Fruit fly (Drosophila melanogaster) whole organism, embryonic: ENCODE measurements around the gene Gr32a.

Experiments used
- CG1024 ChIP-seq: fragments of 200-800 bp; sonication (Bioruptor generic); IDR thresholded peaks from 2 replicates; pipeline ENCODE4 v1.3.6; 2022; ENCODE audit warnings: missing biosample characterization, missing genetic modification characterization
- CG10654 ChIP-seq: fragments of 200-800 bp; sonication (Bioruptor generic); optimal IDR thresholded peaks from 2 replicates; lab custom pipeline; 2016; ENCODE audit warnings: missing biosample characterization, missing genetic modification characterization
- CG11398 ChIP-seq: fragments of 200-800 bp; sonication (Bioruptor generic); optimal IDR thresholded peaks from 2 replicates; lab custom pipeline; 2016; ENCODE audit warnings: missing biosample characterization, missing genetic modification characterization
- CG11723 ChIP-seq: fragments of 200-800 bp; sonication (Bioruptor generic); optimal IDR thresholded peaks from 2 replicates; lab custom pipeline; 2017; ENCODE audit warnings: missing biosample characterization, mild to moderate bottlenecking, missing genetic modification characterization
- CG13287 ChIP-seq: fragments of 200-800 bp; sonication (Bioruptor generic); IDR thresholded peaks from 2 replicates; pipeline ENCODE4 v1.3.6; 2022; ENCODE audit warnings: missing biosample characterization, missing genetic modification characterization; ENCODE audit not compliant: partially characterized antibody
- CG14667 ChIP-seq: fragments of 200-800 bp; sonication (Bioruptor generic); IDR thresholded peaks from 2 replicates; pipeline ENCODE4 v1.3.6; 2022; ENCODE audit warnings: missing biosample characterization, missing genetic modification characterization
- CG15601 ChIP-seq: fragments of 200-800 bp; sonication (Bioruptor generic); optimal IDR thresholded peaks from 3 replicates; lab custom pipeline; 2019; ENCODE audit warnings: missing biosample characterization, mild to moderate bottlenecking, missing genetic modification characterization, moderate library complexity
- CG1603 ChIP-seq: fragments of 200-800 bp; sonication (Bioruptor generic); optimal IDR thresholded peaks from 2 replicates; lab custom pipeline; 2019; ENCODE audit warnings: missing biosample characterization, mild to moderate bottlenecking, missing genetic modification characterization, moderate library complexity
- CG16779 ChIP-seq: fragments of 200-800 bp; sonication (Bioruptor generic); IDR thresholded peaks from 2 replicates; pipeline ENCODE4 v1.3.6; 2022; ENCODE audit warnings: missing biosample characterization, missing genetic modification characterization
- CG16813 ChIP-seq: fragments of 200-800 bp; sonication (Bioruptor generic); IDR thresholded peaks from 3 replicates; pipeline ENCODE4 v1.3.6; 2022; ENCODE audit warnings: missing biosample characterization, missing genetic modification characterization; ENCODE audit not compliant: partially characterized antibody
- CG16863 ChIP-seq: fragments of 200-800 bp; sonication (Bioruptor generic); optimal IDR thresholded peaks from 3 replicates; lab custom pipeline; 2016; ENCODE audit warnings: missing biosample characterization, missing genetic modification characterization
- CG2199 ChIP-seq: fragments of 200-800 bp; sonication (Bioruptor generic); IDR thresholded peaks from 3 replicates; pipeline ENCODE4 v1.3.6; 2022; ENCODE audit warnings: missing biosample characterization, missing genetic modification characterization
- CG2202 ChIP-seq: fragments of 200-800 bp; sonication (Bioruptor generic); optimal IDR thresholded peaks from 2 replicates; lab custom pipeline; 2018; ENCODE audit warnings: missing biosample characterization, mild to moderate bottlenecking, missing genetic modification characterization
- CG31388 ChIP-seq: fragments of 200-800 bp; sonication (Bioruptor generic); optimal IDR thresholded peaks from 2 replicates; lab custom pipeline; 2016; ENCODE audit warnings: missing biosample characterization, missing genetic modification characterization
- CG32532 ChIP-seq: fragments of 200-800 bp; sonication (Bioruptor generic); IDR thresholded peaks from 2 replicates; pipeline ENCODE4 v1.3.6; 2022; ENCODE audit warnings: missing biosample characterization, missing genetic modification characterization
- CG34376 ChIP-seq: fragments of 200-800 bp; sonication (Bioruptor generic); optimal IDR thresholded peaks from 2 replicates; lab custom pipeline; 2018; ENCODE audit warnings: missing biosample characterization, mild to moderate bottlenecking, missing genetic modification characterization
- CG5180 ChIP-seq: fragments of 200-800 bp; sonication (Bioruptor generic); optimal IDR thresholded peaks from 3 replicates; lab custom pipeline; 2017; ENCODE audit warnings: missing biosample characterization, missing genetic modification characterization, mild to moderate bottlenecking, moderate library complexity, missing genetic modification reagents
- CG6272 ChIP-seq: fragments of 200-800 bp; sonication (Bioruptor generic); IDR thresholded peaks from 2 replicates; pipeline ENCODE4 v1.3.6; 2022; ENCODE audit warnings: missing biosample characterization, missing genetic modification characterization
- CG7357 ChIP-seq: fragments of 200-800 bp; sonication (Bioruptor generic); IDR thresholded peaks from 3 replicates; pipeline ENCODE4 v1.3.6; 2022; ENCODE audit warnings: missing biosample characterization, missing genetic modification characterization
- CG7963 ChIP-seq: fragments of 200-800 bp; sonication (Bioruptor generic); IDR thresholded peaks from 3 replicates; pipeline ENCODE4 v1.3.6; 2022; ENCODE audit warnings: missing biosample characterization, missing genetic modification characterization; ENCODE audit not compliant: partially characterized antibody
- CG9215 ChIP-seq: fragments of 200-800 bp; sonication (Bioruptor generic); IDR thresholded peaks from 2 replicates; pipeline ENCODE4 v1.3.6; 2022; ENCODE audit warnings: missing biosample characterization, missing genetic modification characterization
- CG9876 ChIP-seq: fragments of 200-800 bp; sonication (Bioruptor generic); optimal IDR thresholded peaks from 2 replicates; lab custom pipeline; 2016; ENCODE audit warnings: missing biosample characterization, missing genetic modification characterization
- CkIIα-i1 ChIP-seq: fragments of 200-800 bp; sonication (Bioruptor generic); IDR thresholded peaks from 2 replicates; pipeline ENCODE4 v1.3.6; 2022; ENCODE audit warnings: missing biosample characterization, missing genetic modification characterization
- CoRest ChIP-seq: fragments of 200-800 bp; sonication (Bioruptor generic); optimal IDR thresholded peaks from 3 replicates; lab custom pipeline; 2018; ENCODE audit warnings: missing biosample characterization, mild to moderate bottlenecking, missing genetic modification characterization, moderate library complexity
- Dad ChIP-seq: fragments of 200-800 bp; sonication (Bioruptor generic); optimal IDR thresholded peaks from 3 replicates; lab custom pipeline; 2016; ENCODE audit warnings: missing biosample characterization, missing genetic modification characterization
- Dbx ChIP-seq: fragments of 200-800 bp; sonication (Bioruptor generic); IDR thresholded peaks from 3 replicates; pipeline ENCODE4 v1.3.6; 2022; ENCODE audit warnings: missing biosample characterization, missing genetic modification characterization
- Dip2 ChIP-seq: fragments of 200-800 bp; sonication (Bioruptor generic); IDR thresholded peaks from 2 replicates; pipeline ENCODE4 v1.3.6; 2022; ENCODE audit warnings: missing biosample characterization, missing genetic modification characterization
- Doc3 ChIP-seq: fragments of 200-800 bp; sonication (Bioruptor generic); IDR thresholded peaks from 3 replicates; pipeline ENCODE4 v1.3.6; 2022; ENCODE audit warnings: missing biosample characterization, missing genetic modification characterization; ENCODE audit not compliant: partially characterized antibody
- Gug ChIP-seq: fragments of 200-800 bp; sonication (Bioruptor generic); IDR thresholded peaks from 4 replicates; pipeline ENCODE4 v1.3.6; 2022; ENCODE audit warnings: missing biosample characterization, missing genetic modification characterization
- HLHmδ ChIP-seq: fragments of 200-800 bp; sonication (Bioruptor generic); optimal IDR thresholded peaks from 2 replicates; lab custom pipeline; 2018; ENCODE audit warnings: missing biosample characterization, mild to moderate bottlenecking, missing genetic modification characterization, moderate library complexity
- Hr39 ChIP-seq: fragments of >200 bp; optimal IDR thresholded peaks from 2 replicates; lab custom pipeline; 2017
- Neu2 ChIP-seq: fragments of 200-800 bp; sonication (Bioruptor generic); optimal IDR thresholded peaks from 3 replicates; lab custom pipeline; 2016; ENCODE audit warnings: missing biosample characterization, missing genetic modification characterization, borderline replicate concordance
- Nf-YB ChIP-seq: fragments of 200-800 bp; sonication (Bioruptor generic); optimal IDR thresholded peaks from 3 replicates; lab custom pipeline; 2019; ENCODE audit warnings: missing biosample characterization, mild to moderate bottlenecking, missing genetic modification characterization, moderate library complexity
- Oaz ChIP-seq: fragments of 200-800 bp; sonication (Bioruptor generic); IDR thresholded peaks from 2 replicates; pipeline ENCODE4 v1.3.6; 2022; ENCODE audit warnings: missing biosample characterization, missing genetic modification characterization
- TFAM ChIP-seq: fragments of 200-800 bp; sonication (Bioruptor generic); optimal IDR thresholded peaks from 2 replicates; lab custom pipeline; 2017; ENCODE audit warnings: missing biosample characterization, missing genetic modification characterization, inconsistent platforms
- ase ChIP-seq: fragments of 200-800 bp; sonication (Bioruptor generic); IDR thresholded peaks from 3 replicates; pipeline ENCODE4 v1.3.6; 2022; ENCODE audit warnings: missing biosample characterization, missing genetic modification characterization
- az2 ChIP-seq: fragments of 200-800 bp; sonication (Bioruptor generic); optimal IDR thresholded peaks from 3 replicates; lab custom pipeline; 2016; ENCODE audit warnings: missing biosample characterization, missing genetic modification characterization
- btn ChIP-seq: fragments of 200-800 bp; sonication (Bioruptor generic); optimal IDR thresholded peaks from 2 replicates; lab custom pipeline; 2016; ENCODE audit warnings: missing biosample characterization, missing genetic modification characterization
- cad ChIP-seq: fragments of >200 bp; optimal IDR thresholded peaks from 2 replicates; lab custom pipeline; 2017; ENCODE audit warnings: missing biosample characterization, missing genetic modification characterization
- chn ChIP-seq: fragments of 200-800 bp; sonication (Bioruptor generic); optimal IDR thresholded peaks from 2 replicates; lab custom pipeline; 2016; ENCODE audit warnings: missing biosample characterization, missing genetic modification characterization
- corto ChIP-seq: fragments of 200-800 bp; sonication (Bioruptor generic); optimal IDR thresholded peaks from 2 replicates; lab custom pipeline; 2016; ENCODE audit warnings: missing biosample characterization, mild to moderate bottlenecking, missing genetic modification characterization, moderate library complexity
- fd64A ChIP-seq: fragments of 200-800 bp; sonication (Bioruptor generic); optimal IDR thresholded peaks from 3 replicates; lab custom pipeline; 2018; ENCODE audit warnings: missing biosample characterization, mild to moderate bottlenecking, missing genetic modification characterization
- gsb ChIP-seq: fragments of 200-800 bp; sonication (Bioruptor generic); IDR thresholded peaks from 2 replicates; pipeline ENCODE4 v1.3.6; 2022; ENCODE audit warnings: missing biosample characterization, missing genetic modification characterization
- gsb-n ChIP-seq: fragments of 200-800 bp; sonication (Bioruptor generic); optimal IDR thresholded peaks from 3 replicates; lab custom pipeline; 2018; ENCODE audit warnings: missing biosample characterization, mild to moderate bottlenecking, missing genetic modification characterization
- inv ChIP-seq: fragments of 200-800 bp; sonication (Bioruptor generic); IDR thresholded peaks from 2 replicates; pipeline ENCODE4 v1.3.6; 2022; ENCODE audit warnings: missing biosample characterization, missing genetic modification characterization; ENCODE audit not compliant: partially characterized antibody
- sens ChIP-seq: fragments of 200-800 bp; sonication (Bioruptor generic); peaks from one replicate; lab custom pipeline; 2016; ENCODE audit warnings: missing biosample characterization, missing genetic modification characterization
- sisA ChIP-seq: fragments of 200-800 bp; sonication (Bioruptor generic); IDR thresholded peaks from 2 replicates; pipeline ENCODE4 v1.3.6; 2022; ENCODE audit warnings: missing biosample characterization, missing genetic modification characterization
- sna ChIP-seq: fragments of 200-800 bp; sonication (Bioruptor generic); IDR thresholded peaks from 2 replicates; pipeline ENCODE4 v1.3.6; 2022; ENCODE audit warnings: missing biosample characterization, missing genetic modification characterization; ENCODE audit not compliant: partially characterized antibody
- so ChIP-seq: fragments of 200-800 bp; sonication (Bioruptor generic); IDR thresholded peaks from 3 replicates; pipeline ENCODE4 v1.3.6; 2022; ENCODE audit warnings: missing biosample characterization, missing genetic modification characterization
- sqz ChIP-seq: fragments of 200-800 bp; sonication (Bioruptor generic); optimal IDR thresholded peaks from 3 replicates; lab custom pipeline; 2018; ENCODE audit warnings: missing biosample characterization, mild to moderate bottlenecking, missing genetic modification characterization
- stwl ChIP-seq: fragments of 200-800 bp; sonication (Bioruptor generic); optimal IDR thresholded peaks from 3 replicates; lab custom pipeline; 2018; ENCODE audit warnings: missing biosample characterization, mild to moderate bottlenecking, missing genetic modification characterization, moderate library complexity
- zen ChIP-seq: fragments of 200-800 bp; sonication (Bioruptor generic); optimal IDR thresholded peaks from 3 replicates; lab custom pipeline; 2018; ENCODE audit warnings: missing biosample characterization, mild to moderate bottlenecking, missing genetic modification characterization, moderate library complexity

Gr32a gene

DNA sequence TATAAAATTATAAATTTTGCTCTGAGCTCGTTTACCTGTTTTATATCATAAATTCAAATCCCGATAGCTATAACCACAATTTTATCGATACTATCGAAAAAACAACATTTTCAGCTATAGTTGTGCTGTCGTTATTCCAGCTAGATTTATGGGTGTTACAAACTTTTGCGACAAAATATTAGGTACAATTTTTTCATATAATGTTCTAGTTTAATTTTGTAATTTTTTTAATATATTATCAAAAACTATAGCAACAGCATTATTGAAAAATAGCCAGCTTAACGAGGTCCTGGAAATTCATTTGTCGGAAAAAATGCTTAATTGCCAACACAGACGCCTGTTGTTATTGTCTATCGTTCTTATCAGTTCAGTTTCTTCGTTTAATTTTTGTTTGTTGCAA, 22.7 kb upstream of the Gr32a start, which contains the start of gene Wdr59 (continued):
- TF ChIP-seq so (no peak), Oaz (no peak), CG10654 (GFP tag; lab: Kevin White, UChicago) (peak; percentile 8), sqz (no peak), CG7357 (no peak), CG9215 (GFP tag; lab: Robert Waterston, UW) (no peak), CG7963 (GFP tag; lab: Robert Waterston, UW) (0 out of 3 replicates have a peak, but pooled peaks have one; percentile 48), CG32532 (no peak), fd64A (GFP tag; lab: Kevin White, UChicago) (no peak), CG5180 (GFP tag; lab: Kevin White, UChicago) (no peak), CG15601 (tag; lab: Kevin White, UChicago) (no peak), corto (GFP tag; lab: Kevin White, UChicago) (no peak), cad (GFP tag; lab: Kevin White, UChicago) (no peak), Dip2 (GFP tag; lab: Robert Waterston, UW) (no peak), CG13287 (GFP tag; lab: Robert Waterston, UW) (peak; percentile 84), gsb-n (tag; lab: Kevin White, UChicago) (no peak), CG1603 (tag; lab: Kevin White, UChicago) (no peak), ase (GFP tag; lab: Robert Waterston, UW) (no peak), Doc3 (GFP tag; lab: Robert Waterston, UW) (peak; percentile 76), CG2199 (GFP tag; lab: Robert Waterston, UW) (no peak), CG14667 (GFP tag; lab: Robert Waterston, UW) (no peak), Nf-YB (GFP tag; lab: Kevin White, UChicago) (no peak), Hr39 (lab: Kevin White, UChicago) (no peak), sens (GFP tag; lab: Kevin White, UChicago) (peak; percentile 80), sna (GFP tag; lab: Robert Waterston, UW) (peak; percentile 52), sisA (GFP tag; lab: Robert Waterston, UW) (no peak), CG16863 (GFP tag; lab: Kevin White, UChicago) (no peak), CG9876 (GFP tag; lab: Kevin White, UChicago) (no peak), CG11723 (GFP tag; lab: Kevin White, UChicago) (no peak), CG31388 (no peak), chn (no peak), TFAM (GFP tag; lab: Kevin White, UChicago) (no peak), Neu2 (GFP tag; lab: Kevin White, UChicago) (no peak), btn (GFP tag; lab: Kevin White, UChicago) (no peak), zen (peak; percentile 42), gsb (GFP tag; lab: Robert Waterston, UW) (no peak), CG6272 (GFP tag; lab: Robert Waterston, UW) (no peak), Dad (no peak), CkIIα-i1 (no peak), CG1024 (no peak), HLHmδ (GFP tag; lab: Kevin White, UChicago) (no peak), stwl (tag; lab: Kevin White, UChicago) (peak; percentile 38), az2 (GFP tag; lab: Kevin White, UChicago) (peak; percentile 58), Gug (GFP tag; lab: Robert Waterston, UW) (peak; percentile 22; the same call in 1 of the 4 replicates), CG2202 (tag; lab: Kevin White, UChicago) (no peak), CoRest (tag; lab: Kevin White, UChicago) (peak; percentile 67), inv (GFP tag; lab: Robert Waterston, UW) (peak; percentile 60), Dbx (GFP tag; lab: Robert Waterston, UW) (peak; percentile 56; the same call in 1 of the 3 replicates), CG16813 (GFP tag; lab: Robert Waterston, UW) (peak; percentile 65), CG11398 (GFP tag; lab: Kevin White, UChicago) (no peak), CG16779 (GFP tag; lab: Robert Waterston, UW) (no peak), CG34376 (GFP tag; lab: Kevin White, UChicago) (no peak)
